Fruit fly (Drosophila melanogaster) whole organism, embryonic: Measurements from ENCODE around the gene CG12560.

ENCODE experiments used
- Abd-B ChIP-seq: fragments of 200-800 bp; sonication (Bioruptor generic); optimal IDR thresholded peaks from 2 replicates; lab custom pipeline; 2018; ENCODE audit warnings: missing biosample characterization, mild to moderate bottlenecking, missing genetic modification characterization, moderate library complexity
- Asciz ChIP-seq: fragments of 200-800 bp; sonication (Bioruptor generic); optimal IDR thresholded peaks from 2 replicates; lab custom pipeline; 2017; ENCODE audit warnings: missing biosample characterization, mild to moderate bottlenecking, missing genetic modification characterization, missing genetic modification reagents
- Bgb ChIP-seq: fragments of 200-800 bp; sonication (Bioruptor generic); IDR thresholded peaks from 2 replicates; pipeline ENCODE4 v1.3.6; 2022; ENCODE audit warnings: missing biosample characterization, missing genetic modification characterization; ENCODE audit not compliant: partially characterized antibody
- Blimp-1 ChIP-seq: fragments of 200-800 bp; sonication (Bioruptor generic); optimal IDR thresholded peaks from 3 replicates; lab custom pipeline; 2018; ENCODE audit warnings: missing biosample characterization, missing genetic modification characterization, mild to moderate bottlenecking, moderate library complexity, missing genetic modification reagents
- CG10267 ChIP-seq: fragments of 200-800 bp; sonication (Bioruptor generic); optimal IDR thresholded peaks from 2 replicates; lab custom pipeline; 2018; ENCODE audit warnings: missing biosample characterization, mild to moderate bottlenecking, missing genetic modification characterization, moderate library complexity
- CG10979 ChIP-seq: fragments of 200-800 bp; sonication (Bioruptor generic); optimal IDR thresholded peaks from 2 replicates; lab custom pipeline; 2018; ENCODE audit warnings: missing biosample characterization, mild to moderate bottlenecking, missing genetic modification characterization, moderate library complexity
- CG13624 ChIP-seq: fragments of 200-800 bp; sonication (Bioruptor generic); optimal IDR thresholded peaks from 2 replicates; lab custom pipeline; 2016; ENCODE audit warnings: missing biosample characterization, missing genetic modification characterization
- CG17802 ChIP-seq: fragments of 200-800 bp; sonication (Bioruptor generic); optimal IDR thresholded peaks from 2 replicates; lab custom pipeline; 2018; ENCODE audit warnings: missing biosample characterization, mild to moderate bottlenecking, missing genetic modification characterization, moderate library complexity
- CG17829 ChIP-seq: fragments of 200-800 bp; optimal IDR thresholded peaks from 2 replicates; lab custom pipeline; 2019; ENCODE audit warnings: missing biosample characterization, mild to moderate bottlenecking, missing genetic modification characterization, moderate library complexity
- CG18262 ChIP-seq: fragments of 200-800 bp; optimal IDR thresholded peaks from 3 replicates; lab custom pipeline; 2019; ENCODE audit warnings: missing biosample characterization, mild to moderate bottlenecking, missing genetic modification characterization, moderate library complexity
- CG18599 ChIP-seq: fragments of 200-800 bp; sonication (Bioruptor generic); optimal IDR thresholded peaks from 3 replicates; lab custom pipeline; 2017; ENCODE audit warnings: missing biosample characterization, missing genetic modification characterization, mild to moderate bottlenecking, moderate library complexity, missing genetic modification reagents
- CG18764 ChIP-seq: fragments of 200-800 bp; sonication (Bioruptor generic); optimal IDR thresholded peaks from 3 replicates; lab custom pipeline; 2016; ENCODE audit warnings: missing biosample characterization, missing genetic modification characterization
- CG2199 ChIP-seq: fragments of 200-800 bp; sonication (Bioruptor generic); IDR thresholded peaks from 3 replicates; pipeline ENCODE4 v1.3.6; 2022; ENCODE audit warnings: missing biosample characterization, missing genetic modification characterization
- CG2712 ChIP-seq: fragments of 200-800 bp; optimal IDR thresholded peaks from 3 replicates; lab custom pipeline; 2019; ENCODE audit warnings: missing biosample characterization, mild to moderate bottlenecking, missing genetic modification characterization, moderate library complexity
- CG31441 ChIP-seq: fragments of 200-800 bp; sonication (Bioruptor generic); IDR thresholded peaks from 2 replicates; pipeline ENCODE4 v1.3.6; 2022; ENCODE audit warnings: missing biosample characterization, missing genetic modification characterization
- CG3726 ChIP-seq: fragments of 200-800 bp; sonication (Bioruptor generic); IDR thresholded peaks from 3 replicates; pipeline ENCODE4, ENCODE4 v1.3.6; 2022; ENCODE audit warnings: missing biosample characterization, missing genetic modification characterization
- CG4820 ChIP-seq: fragments of 200-800 bp; sonication (Bioruptor generic); optimal IDR thresholded peaks from 3 replicates; lab custom pipeline; 2016; ENCODE audit warnings: missing biosample characterization, missing genetic modification characterization
- CG8924 ChIP-seq: fragments of 200-800 bp; optimal IDR thresholded peaks from 3 replicates; lab custom pipeline; 2019; ENCODE audit warnings: missing biosample characterization, mild to moderate bottlenecking, missing genetic modification characterization, moderate library complexity
- CG9609 ChIP-seq: fragments of 200-800 bp; sonication (Bioruptor generic); optimal IDR thresholded peaks from 3 replicates; lab custom pipeline; 2016; ENCODE audit warnings: missing biosample characterization, missing genetic modification characterization
- Drgx ChIP-seq: fragments of 200-800 bp; sonication (Bioruptor generic); IDR thresholded peaks from 2 replicates; pipeline ENCODE4 v1.3.6; 2022; ENCODE audit warnings: missing biosample characterization, missing genetic modification characterization
- E2f2 ChIP-seq: fragments of 200-800 bp; sonication (Bioruptor generic); IDR thresholded peaks from 2 replicates; pipeline ENCODE4 v1.3.6; 2022; ENCODE audit warnings: missing biosample characterization, missing genetic modification characterization
- Ets65A ChIP-seq: fragments of 200-800 bp; sonication (Bioruptor generic); peaks from one replicate; lab custom pipeline; 2016; ENCODE audit warnings: missing biosample characterization, missing genetic modification characterization
- Jarid2 ChIP-seq: fragments of 200-800 bp; sonication (Bioruptor generic); optimal IDR thresholded peaks from 3 replicates; lab custom pipeline; 2017; ENCODE audit warnings: mild to moderate bottlenecking, missing biosample characterization, missing genetic modification reagents, missing genetic modification characterization
- Optix ChIP-seq: fragments of 200-800 bp; sonication (Bioruptor generic); IDR thresholded peaks from 3 replicates; pipeline ENCODE4 v1.3.6; 2022; ENCODE audit warnings: missing biosample characterization, missing genetic modification characterization
- Six4 ChIP-seq: fragments of 200-800 bp; sonication (Bioruptor generic); optimal IDR thresholded peaks from 2 replicates; lab custom pipeline; 2016; ENCODE audit warnings: missing biosample characterization, missing genetic modification characterization
- Usf ChIP-seq: fragments of 200-800 bp; sonication (Bioruptor generic); optimal IDR thresholded peaks from 2 replicates; lab custom pipeline; 2017; ENCODE audit warnings: missing genotype, missing biosample characterization, missing genetic modification characterization
- Xrp1 ChIP-seq: fragments of 200-800 bp; sonication (Bioruptor generic); IDR thresholded peaks from 2 replicates; pipeline ENCODE4 v1.3.6; 2022; ENCODE audit warnings: missing biosample characterization, missing genetic modification characterization
- bsh ChIP-seq, 2 experiments: fragments of 200-800 bp; sonication (Bioruptor generic); optimal IDR thresholded peaks; 2 replicates each; lab custom pipeline; 2017 to 2018; ENCODE audit warnings: mild to moderate bottlenecking in 2 of 2, missing biosample characterization in 2 of 2, missing genetic modification characterization in 2 of 2, moderate library complexity in 1 of 2
- crol ChIP-seq: fragments of 200-800 bp; sonication (Bioruptor generic); IDR thresholded peaks from 2 replicates; pipeline ENCODE4 v1.3.6; 2022; ENCODE audit warnings: missing biosample characterization, missing genetic modification characterization
- cwo ChIP-seq: fragments of 200-800 bp; sonication (Bioruptor generic); optimal IDR thresholded peaks from 3 replicates; lab custom pipeline; 2017; ENCODE audit warnings: missing biosample characterization, missing genetic modification characterization, mild to moderate bottlenecking, moderate library complexity, missing genetic modification reagents
- esg ChIP-seq: fragments of 200-800 bp; sonication (Bioruptor generic); conservative IDR thresholded peaks from 2 replicates; pipeline ENCODE4 v1.3.6; 2022; ENCODE audit warnings: missing biosample characterization, missing genetic modification characterization
- fd96Cb ChIP-seq: fragments of 200-800 bp; sonication (Bioruptor generic); optimal IDR thresholded peaks from 2 replicates; lab custom pipeline; 2018; ENCODE audit warnings: missing biosample characterization, mild to moderate bottlenecking, missing genetic modification characterization, moderate library complexity
- grn ChIP-seq: fragments of 200-800 bp; sonication (Bioruptor generic); optimal IDR thresholded peaks from 3 replicates; lab custom pipeline; 2017; ENCODE audit warnings: missing biosample characterization, missing genetic modification characterization
- jigr1 ChIP-seq: fragments of 200-800 bp; sonication (Bioruptor generic); IDR thresholded peaks from 3 replicates; pipeline ENCODE4 v1.3.6; 2022; ENCODE audit warnings: missing biosample characterization, missing genetic modification characterization
- jumu ChIP-seq: fragments of 200-800 bp; sonication (Bioruptor generic); optimal IDR thresholded peaks from 3 replicates; lab custom pipeline; 2016; ENCODE audit warnings: missing biosample characterization, missing genetic modification characterization
- kni ChIP-seq: fragments of 200-800 bp; sonication (Bioruptor generic); optimal IDR thresholded peaks from 3 replicates; lab custom pipeline; 2017; ENCODE audit warnings: mild to moderate bottlenecking, missing biosample characterization, missing genetic modification reagents, missing genetic modification characterization
- lab ChIP-seq: fragments of 200-800 bp; sonication (Bioruptor generic); optimal IDR thresholded peaks from 3 replicates; lab custom pipeline; 2017; ENCODE audit warnings: missing biosample characterization, missing genetic modification characterization, mild to moderate bottlenecking, moderate library complexity, missing genetic modification reagents
- onecut ChIP-seq: fragments of 200-800 bp; sonication (Bioruptor generic); IDR thresholded peaks from 2 replicates; pipeline ENCODE4 v1.3.6; 2022; ENCODE audit warnings: missing biosample characterization, missing genetic modification characterization
- ranshi ChIP-seq: fragments of 200-800 bp; sonication (Bioruptor generic); IDR thresholded peaks from 2 replicates; pipeline ENCODE4 v1.3.6; 2022; ENCODE audit warnings: missing biosample characterization, missing genetic modification characterization
- repo ChIP-seq: fragments of 200-800 bp; sonication (Bioruptor generic); optimal IDR thresholded peaks from 2 replicates; lab custom pipeline; 2016; ENCODE audit warnings: missing biosample characterization, missing genetic modification characterization
- row ChIP-seq: fragments of 200-800 bp; sonication (Bioruptor generic); IDR thresholded peaks from 3 replicates; pipeline ENCODE4 v1.3.6; 2022; ENCODE audit warnings: missing biosample characterization, missing genetic modification characterization
- sqz ChIP-seq: fragments of 200-800 bp; sonication (Bioruptor generic); optimal IDR thresholded peaks from 3 replicates; lab custom pipeline; 2018; ENCODE audit warnings: missing biosample characterization, mild to moderate bottlenecking, missing genetic modification characterization
- tin ChIP-seq: fragments of 200-800 bp; sonication (Bioruptor generic); optimal IDR thresholded peaks from 3 replicates; lab custom pipeline; 2016; ENCODE audit warnings: missing biosample characterization, missing genetic modification characterization
- tna ChIP-seq: fragments of 200-800 bp; sonication (Bioruptor generic); IDR thresholded peaks from 2 replicates; pipeline ENCODE4 v1.3.6; 2022; ENCODE audit warnings: missing biosample characterization, missing genetic modification characterization; ENCODE audit not compliant: partially characterized antibody
- tup ChIP-seq: fragments of 200-800 bp; sonication (Bioruptor generic); optimal IDR thresholded peaks from 2 replicates; lab custom pipeline; 2016; ENCODE audit warnings: missing biosample characterization, mild to moderate bottlenecking, missing genetic modification characterization, moderate library complexity
- z ChIP-seq: fragments of 200-800 bp; sonication (Bioruptor generic); IDR thresholded peaks from 3 replicates; pipeline ENCODE4 v1.3.6; 2022; ENCODE audit warnings: missing biosample characterization, missing genetic modification characterization

CG12560 gene

DNA sequence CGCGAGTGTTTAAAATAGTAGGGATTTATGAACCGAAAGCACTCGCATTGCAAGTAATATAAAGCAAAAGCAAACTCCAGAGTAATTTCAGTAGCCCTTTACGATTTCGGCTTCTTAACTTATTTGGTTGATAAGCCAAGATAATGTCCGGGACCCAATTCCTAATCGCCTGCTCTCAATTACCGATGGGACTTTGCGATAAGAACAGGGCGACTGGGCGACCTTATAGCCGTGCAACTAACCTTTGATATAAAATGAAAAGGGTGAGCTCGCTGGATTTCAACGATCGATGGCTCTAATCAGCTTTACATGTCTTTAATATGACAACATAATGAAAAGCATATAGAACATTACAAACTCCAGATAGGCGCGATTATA, 11.2 kb downstream of the CG12560 start, which contains the start of gene CG7227 (continued):
- TF ChIP-seq Optix (GFP tag; lab: Robert Waterston, UW), result no peak
- no peak for TF ChIP-seq cwo (GFP tag; lab: Kevin White, UChicago)
- no peak for TF ChIP-seq repo (GFP tag; lab: Kevin White, UChicago)
- TF ChIP-seq kni (GFP tag; lab: Kevin White, UChicago), result peak; percentile 3

DNA sequence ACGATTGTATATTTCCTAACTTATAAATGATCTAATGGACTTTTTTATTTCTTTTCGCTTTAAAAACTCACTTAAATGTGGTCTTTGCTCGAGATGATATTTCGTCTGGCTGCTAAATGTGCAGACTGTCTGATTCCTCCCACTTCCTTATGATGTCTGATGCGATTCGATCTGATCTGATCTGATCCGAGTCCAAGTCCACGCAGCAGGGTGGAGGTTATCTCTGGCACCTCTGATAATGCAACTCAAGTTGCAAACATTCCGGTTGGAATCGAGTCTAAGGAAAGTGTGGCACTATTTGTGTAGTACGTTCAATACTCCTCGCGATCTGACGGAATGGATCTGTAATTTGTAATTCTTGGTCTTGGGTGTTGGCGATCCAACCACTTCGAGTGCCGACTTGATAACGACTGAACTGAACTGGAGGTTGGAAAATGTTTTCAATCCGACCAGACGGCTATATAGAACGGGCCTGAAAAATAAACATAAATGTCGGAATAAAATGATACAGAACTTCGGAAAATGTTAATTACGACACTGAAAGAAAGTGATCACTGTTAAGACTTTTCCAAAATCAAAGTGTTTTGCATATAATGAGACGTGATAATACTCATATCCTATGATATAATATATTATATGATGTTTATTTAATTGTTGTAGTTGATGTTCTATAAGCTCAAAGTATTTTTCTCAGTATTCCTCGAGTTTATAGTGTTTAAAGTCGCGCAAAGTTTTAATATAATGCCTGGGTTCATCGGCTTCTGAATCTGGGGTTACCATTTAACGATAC, 11.8 kb downstream of the CG12560 start:
- peak; percentile 36 for TF ChIP-seq Asciz
- no peak for TF ChIP-seq CG3726 (GFP tag; lab: Robert Waterston, UW)
- no peak for TF ChIP-seq Bgb (GFP tag; lab: Robert Waterston, UW)
- TF ChIP-seq CG10267 (tag; lab: Kevin White, UChicago), result peak; percentile 35
- TF ChIP-seq CG8924 (tag; lab: Kevin White, UChicago), result peak; percentile 11
- TF ChIP-seq ranshi (GFP tag; lab: Robert Waterston, UW), result 0 out of 2 replicates have a peak, but pooled peaks have one; percentile 14
- TF ChIP-seq jigr1 (GFP tag; lab: Robert Waterston, UW), result no peak
- TF ChIP-seq grn (GFP tag; lab: Kevin White, UChicago), result peak; percentile 53
- peak; percentile 38 for TF ChIP-seq lab
- peak; percentile 1 for TF ChIP-seq tin
- TF ChIP-seq CG10979 (tag; lab: Kevin White, UChicago), result peak; percentile 53
- peak; percentile 47 for TF ChIP-seq CG17829 (tag; lab: Kevin White, UChicago)
- peak; percentile 15 for TF ChIP-seq Six4
- no peak for TF ChIP-seq CG13624 (GFP tag; lab: Kevin White, UChicago)
- TF ChIP-seq Ets65A (GFP tag; lab: Kevin White, UChicago), result peak; percentile 33
- TF ChIP-seq esg (GFP tag; lab: Robert Waterston, UW), result 0 out of 2 replicates have a peak, but pooled peaks have one; percentile 10
- TF ChIP-seq Drgx (GFP tag; lab: Robert Waterston, UW), result 0 out of 2 replicates have a peak, but pooled peaks have one; percentile 40
- TF ChIP-seq tna, result no peak
- TF ChIP-seq z (GFP tag; lab: Robert Waterston, UW), result no peak
- TF ChIP-seq CG18599 (GFP tag; lab: Kevin White, UChicago), result no peak
- peak; percentile 59; the same call in 1 of the 2 replicates for TF ChIP-seq Xrp1 (GFP tag; lab: Robert Waterston, UW)
- TF ChIP-seq CG17802 (tag; lab: Kevin White, UChicago), result no peak
- peak; percentile 21 for TF ChIP-seq Abd-B (GFP tag; lab: Kevin White, UChicago)
- TF ChIP-seq Jarid2 (GFP tag; lab: Kevin White, UChicago), result no peak
- TF ChIP-seq jumu (GFP tag; lab: Kevin White, UChicago), result no peak
- TF ChIP-seq onecut, result 0 out of 2 replicates have a peak, but pooled peaks have one; percentile 7
- peak; percentile 23; the same call in 1 of the 2 replicates for TF ChIP-seq E2f2
- TF ChIP-seq Blimp-1 (GFP tag; lab: Kevin White, UChicago), result peak; percentile 44
- no peak for TF ChIP-seq Usf
- TF ChIP-seq CG2199, result 0 out of 3 replicates have a peak, but pooled peaks have one; percentile 18
- peak; percentile 38 for TF ChIP-seq fd96Cb
- peak; percentile 24 for TF ChIP-seq CG18764 (GFP tag; lab: Kevin White, UChicago)
- peak in 1 of 2 experiments; percentile 27 for TF ChIP-seq bsh (GFP tag; optimal IDR thresholded peaks at IDR 0.05; lab: Kevin White, UChicago)
- no peak for TF ChIP-seq crol
- TF ChIP-seq sqz (GFP tag; lab: Kevin White, UChicago), result no peak
- no peak for TF ChIP-seq CG4820
- 0 out of 3 replicates have a peak, but pooled peaks have one; percentile 15 for TF ChIP-seq row (GFP tag; lab: Robert Waterston, UW)
- TF ChIP-seq CG9609 (GFP tag; lab: Kevin White, UChicago), result no peak
- peak; percentile 55 for TF ChIP-seq CG31441 (GFP tag; lab: Robert Waterston, UW)
- peak; percentile 63 for TF ChIP-seq CG18262
- no peak for TF ChIP-seq tup
- TF ChIP-seq CG2712 (tag; lab: Kevin White, UChicago), result peak; percentile 59
